Fruit fly (Drosophila melanogaster): ENCODE measurements around the gene mRpS6.
A peak's percentile ranks its signal among the peaks of the same experiment; 100 is the strongest.

The mRpS6 gene

dm6 chr3L:4375675-4376366 lies 11.5 kb downstream of the mRpS6 start (continued):
- TF ChIP-seq dm (GFP tag; optimal IDR thresholded peaks at IDR 0.05) (no peak), CG7839 (tag; optimal IDR thresholded peaks at IDR 0.05) (peak; percentile 48), Ada2b (GFP tag; IDR thresholded peaks at IDR 0.05) (peak; percentile 42; the same call in 1 of the 2 replicates), Sox100B (GFP tag; optimal IDR thresholded peaks at IDR 0.05) (no peak), zf30C (GFP tag; optimal IDR thresholded peaks at IDR 0.05) (no peak), Aef1 (GFP tag; IDR thresholded peaks at IDR 0.05) (no peak), amos (GFP tag; IDR thresholded peaks at IDR 0.05; ENCODE audit: partially characterized antibody) (no peak), nau (GFP tag; optimal IDR thresholded peaks at IDR 0.05) (no peak), sima (GFP tag; optimal IDR thresholded peaks at IDR 0.05) (no peak), dimm (GFP tag; IDR thresholded peaks at IDR 0.05) (0 out of 2 replicates have a peak, but pooled peaks have one; percentile 5), bowl (GFP tag; IDR thresholded peaks at IDR 0.05) (no peak), CG10321 (GFP tag; IDR thresholded peaks at IDR 0.05) (no peak), NFAT (GFP tag; IDR thresholded peaks at IDR 0.05) (no peak), Blimp-1 (GFP tag; optimal IDR thresholded peaks at IDR 0.05) (peak; percentile 21), phol (tag; optimal IDR thresholded peaks at IDR 0.05) (peak; percentile 35), croc (GFP tag; conservative IDR thresholded peaks at IDR 0.05) (no peak), YL-1 (GFP tag; optimal IDR thresholded peaks at IDR 0.05) (no peak), Optix (GFP tag; IDR thresholded peaks at IDR 0.05) (no peak), CG32772 (GFP tag; IDR thresholded peaks at IDR 0.05) (no peak), Fer2 (tag; optimal IDR thresholded peaks at IDR 0.05) (no peak), Lhr (GFP tag; optimal IDR thresholded peaks at IDR 0.05) (no peak), Chrac-16 (GFP tag; optimal IDR thresholded peaks at IDR 0.05) (no peak), Hr78 (GFP tag; optimal IDR thresholded peaks at IDR 0.05) (no peak), eve (GFP tag; optimal IDR thresholded peaks at IDR 0.05) (peak in 1 of 2 experiments; percentile 12), CHES-1-like (GFP tag; optimal IDR thresholded peaks at IDR 0.05) (no peak), ase (GFP tag; IDR thresholded peaks at IDR 0.05) (peak; percentile 15; the same call in 1 of the 3 replicates), CG3726 (GFP tag; IDR thresholded peaks at IDR 0.05) (no peak), maf-S (GFP tag; optimal IDR thresholded peaks at IDR 0.05) (no peak), CG32532 (GFP tag; IDR thresholded peaks at IDR 0.05) (peak; percentile 9; the same call in 1 of the 2 replicates), unpg (GFP tag; optimal IDR thresholded peaks at IDR 0.05) (peak; percentile 39), crp (GFP tag; optimal IDR thresholded peaks at IDR 0.05) (no peak), CG17829 (tag; optimal IDR thresholded peaks at IDR 0.05) (no peak), slbo (GFP tag; IDR thresholded peaks at IDR 0.05) (peak; percentile 46), CG17186 (GFP tag; optimal IDR thresholded peaks at IDR 0.05) (no peak), E2f2 (GFP tag; IDR thresholded peaks at IDR 0.05) (no peak), CG30431 (GFP tag; optimal IDR thresholded peaks at IDR 0.05) (no peak), MTF-1 (GFP tag; optimal IDR thresholded peaks at IDR 0.05; ENCODE audit: borderline replicate concordance) (no peak), CG14667 (GFP tag; IDR thresholded peaks at IDR 0.05) (no peak), CG7987 (GFP tag; optimal IDR thresholded peaks at IDR 0.05) (no peak), CG4707 (GFP tag; optimal IDR thresholded peaks at IDR 0.05) (no peak), lilli (GFP tag; optimal IDR thresholded peaks at IDR 0.05) (no peak), oc (tag; optimal IDR thresholded peaks at IDR 0.05) (no peak), row (GFP tag; IDR thresholded peaks at IDR 0.05) (peak; percentile 58), B-H1 (GFP tag; IDR thresholded peaks at IDR 0.05) (no peak), Ptx1 (GFP tag; IDR thresholded peaks at IDR 0.05) (peak; percentile 64), CG12299 (tag; optimal IDR thresholded peaks at IDR 0.05) (no peak), CG3407 (GFP tag; optimal IDR thresholded peaks at IDR 0.05) (peak; percentile 27), salm (tag; optimal IDR thresholded peaks at IDR 0.05) (no peak), CG2120 (GFP tag; optimal IDR thresholded peaks at IDR 0.05) (no peak), CG10979 (tag; optimal IDR thresholded peaks at IDR 0.05) (peak; percentile 29)
